Worm (Caenorhabditis elegans): ENCODE measurements around the gene tmem-138.

- no peak for TF ChIP-seq fos-1 (tag; optimal IDR thresholded peaks at IDR 0.05)
- TF ChIP-seq nhr-77 (tag; optimal IDR thresholded peaks at IDR 0.05), result no peak
- TF ChIP-seq nhr-6 (tag; optimal IDR thresholded peaks at IDR 0.05), result no peak
- no peak for TF ChIP-seq unc-39 (tag; optimal IDR thresholded peaks at IDR 0.05)
- TF ChIP-seq nhr-23 (tag; optimal IDR thresholded peaks at IDR 0.05), result no peak
- no peak for TF ChIP-seq F13H6.1 (tag; optimal IDR thresholded peaks at IDR 0.05)
- TF ChIP-seq snpc-4 (tag; optimal IDR thresholded peaks at IDR 0.05), result no peak
Observed at ce11 chrII:8144543-8144942, 12.6 kb upstream of the tmem-138 start, which contains the start of gene F10B5.2.
